Fruit fly (Drosophila melanogaster) whole organism, embryonic: ENCODE results near the gene Fgop2.

Experiments used
- Adf1 ChIP-seq: fragments of 200-800 bp; sonication (Bioruptor generic); IDR thresholded peaks from 2 replicates; pipeline ENCODE4 v1.3.6; 2022; ENCODE audit warnings: missing biosample characterization, missing genetic modification characterization
- Antp ChIP-seq: fragments of 200-800 bp; sonication (Bioruptor generic); optimal IDR thresholded peaks from 3 replicates; lab custom pipeline; 2016; ENCODE audit warnings: missing biosample characterization, missing genetic modification characterization
- B-H2 ChIP-seq: fragments of 200-800 bp; sonication (Bioruptor generic); optimal IDR thresholded peaks from 2 replicates; lab custom pipeline; 2018; ENCODE audit warnings: missing biosample characterization, mild to moderate bottlenecking, missing genetic modification characterization
- C15 ChIP-seq: fragments of 200-800 bp; sonication (Bioruptor generic); IDR thresholded peaks from 3 replicates; pipeline ENCODE4 v1.3.6; 2022; ENCODE audit warnings: missing biosample characterization, missing genetic modification characterization
- CG10979 ChIP-seq: fragments of 200-800 bp; sonication (Bioruptor generic); optimal IDR thresholded peaks from 2 replicates; lab custom pipeline; 2018; ENCODE audit warnings: missing biosample characterization, mild to moderate bottlenecking, missing genetic modification characterization, moderate library complexity
- CG12236 ChIP-seq: fragments of 200-800 bp; sonication (Bioruptor generic); optimal IDR thresholded peaks from 2 replicates; lab custom pipeline; 2016; ENCODE audit warnings: missing biosample characterization, missing genetic modification characterization
- CG12659 ChIP-seq: fragments of 200-800 bp; sonication (Bioruptor generic); optimal IDR thresholded peaks from 3 replicates; lab custom pipeline; 2017; ENCODE audit warnings: mild to moderate bottlenecking, missing biosample characterization, missing genetic modification reagents, missing genetic modification characterization
- CG15514 ChIP-seq: fragments of 200-800 bp; sonication (Bioruptor generic); optimal IDR thresholded peaks from 3 replicates; lab custom pipeline; 2017; ENCODE audit warnings: missing biosample characterization, missing genetic modification characterization, mild to moderate bottlenecking, moderate library complexity, missing genetic modification reagents
- CG1602 ChIP-seq: fragments of 200-800 bp; sonication (Bioruptor generic); optimal IDR thresholded peaks from 3 replicates; lab custom pipeline; 2016; ENCODE audit warnings: missing biosample characterization, missing genetic modification characterization
- CG1603 ChIP-seq: fragments of 200-800 bp; sonication (Bioruptor generic); optimal IDR thresholded peaks from 2 replicates; lab custom pipeline; 2019; ENCODE audit warnings: missing biosample characterization, mild to moderate bottlenecking, missing genetic modification characterization, moderate library complexity
- CG16813 ChIP-seq: fragments of 200-800 bp; sonication (Bioruptor generic); IDR thresholded peaks from 3 replicates; pipeline ENCODE4 v1.3.6; 2022; ENCODE audit warnings: missing biosample characterization, missing genetic modification characterization; ENCODE audit not compliant: partially characterized antibody
- CG17829 ChIP-seq: fragments of 200-800 bp; optimal IDR thresholded peaks from 2 replicates; lab custom pipeline; 2019; ENCODE audit warnings: missing biosample characterization, mild to moderate bottlenecking, missing genetic modification characterization, moderate library complexity
- CG18599 ChIP-seq: fragments of 200-800 bp; sonication (Bioruptor generic); optimal IDR thresholded peaks from 3 replicates; lab custom pipeline; 2017; ENCODE audit warnings: missing biosample characterization, missing genetic modification characterization, mild to moderate bottlenecking, moderate library complexity, missing genetic modification reagents
- CG2712 ChIP-seq: fragments of 200-800 bp; optimal IDR thresholded peaks from 3 replicates; lab custom pipeline; 2019; ENCODE audit warnings: missing biosample characterization, mild to moderate bottlenecking, missing genetic modification characterization, moderate library complexity
- CG34422 ChIP-seq: fragments of 200-800 bp; sonication (Bioruptor generic); IDR thresholded peaks from 3 replicates; pipeline ENCODE4 v1.3.6; 2022; ENCODE audit warnings: missing biosample characterization, missing genetic modification characterization
- CG3726 ChIP-seq: fragments of 200-800 bp; sonication (Bioruptor generic); IDR thresholded peaks from 3 replicates; pipeline ENCODE4, ENCODE4 v1.3.6; 2022; ENCODE audit warnings: missing biosample characterization, missing genetic modification characterization
- CG4282 ChIP-seq: fragments of 200-800 bp; sonication (Bioruptor generic); optimal IDR thresholded peaks from 2 replicates; lab custom pipeline; 2016; ENCODE audit warnings: missing biosample characterization, missing genetic modification characterization
- CG4328 ChIP-seq: fragments of 200-800 bp; sonication (Bioruptor generic); optimal IDR thresholded peaks from 3 replicates; lab custom pipeline; 2017; ENCODE audit warnings: missing biosample characterization, missing genetic modification reagents, missing genetic modification characterization
- CG4707 ChIP-seq: fragments of 200-800 bp; sonication (Bioruptor generic); optimal IDR thresholded peaks from 2 replicates; lab custom pipeline; 2018; ENCODE audit warnings: missing biosample characterization, mild to moderate bottlenecking, missing genetic modification characterization, moderate library complexity
- CG7786 ChIP-seq: fragments of 200-800 bp; sonication (Bioruptor generic); optimal IDR thresholded peaks from 2 replicates; lab custom pipeline; 2016; ENCODE audit warnings: missing biosample characterization, missing genetic modification characterization
- CG7963 ChIP-seq: fragments of 200-800 bp; sonication (Bioruptor generic); IDR thresholded peaks from 3 replicates; pipeline ENCODE4 v1.3.6; 2022; ENCODE audit warnings: missing biosample characterization, missing genetic modification characterization; ENCODE audit not compliant: partially characterized antibody
- CG7987 ChIP-seq: fragments of 200-800 bp; sonication (Bioruptor generic); optimal IDR thresholded peaks from 2 replicates; lab custom pipeline; 2018; ENCODE audit warnings: missing biosample characterization, mild to moderate bottlenecking, missing genetic modification characterization, moderate library complexity
- CG8924 ChIP-seq: fragments of 200-800 bp; optimal IDR thresholded peaks from 3 replicates; lab custom pipeline; 2019; ENCODE audit warnings: missing biosample characterization, mild to moderate bottlenecking, missing genetic modification characterization, moderate library complexity
- CHES-1-like ChIP-seq: fragments of 200-800 bp; sonication (Bioruptor generic); optimal IDR thresholded peaks from 2 replicates; lab custom pipeline; 2016; ENCODE audit warnings: missing biosample characterization, missing genetic modification characterization
- D ChIP-seq, 2 experiments: fragments of 200-800 bp in 1 of 2; fragments of >200 bp in 1 of 2; sonication (Bioruptor generic) in 1 of 2; optimal IDR thresholded peaks; 2 replicates in 1 of 2; 3 replicates in 1 of 2; lab custom pipeline; 2017; ENCODE audit warnings: mild to moderate bottlenecking in 1 of 2, missing biosample characterization in 1 of 2, missing genetic modification characterization in 1 of 2, missing genetic modification reagents in 1 of 2
- Dad ChIP-seq: fragments of 200-800 bp; sonication (Bioruptor generic); optimal IDR thresholded peaks from 3 replicates; lab custom pipeline; 2016; ENCODE audit warnings: missing biosample characterization, missing genetic modification characterization
- Dp ChIP-seq: fragments of 200-800 bp; sonication (Bioruptor generic); optimal IDR thresholded peaks from 2 replicates; lab custom pipeline; 2018; ENCODE audit warnings: missing biosample characterization, mild to moderate bottlenecking, missing genetic modification characterization, moderate library complexity
- Gsc ChIP-seq: fragments of 200-800 bp; sonication (Bioruptor generic); IDR thresholded peaks from 2 replicates; pipeline ENCODE4 v1.3.6; 2022; ENCODE audit warnings: missing biosample characterization, missing genetic modification characterization
- MBD-R2 ChIP-seq: fragments of 200-800 bp; sonication (Bioruptor generic); IDR thresholded peaks from 2 replicates; pipeline ENCODE4 v1.3.6; 2022; ENCODE audit warnings: missing biosample characterization, missing genetic modification characterization
- MTF-1 ChIP-seq: fragments of 200-800 bp; sonication (Bioruptor generic); optimal IDR thresholded peaks from 2 replicates; lab custom pipeline; 2018; ENCODE audit warnings: missing biosample characterization, mild to moderate bottlenecking, missing genetic modification characterization, borderline replicate concordance
- Scr ChIP-seq: fragments of 200-800 bp; sonication (Bioruptor generic); IDR thresholded peaks from 2 replicates; pipeline ENCODE4 v1.3.6; 2022; ENCODE audit warnings: missing biosample characterization, missing genetic modification characterization; ENCODE audit not compliant: partially characterized antibody
- Spps ChIP-seq: fragments of 200-800 bp; sonication (Bioruptor generic); optimal IDR thresholded peaks from 2 replicates; lab custom pipeline; 2018; ENCODE audit warnings: missing biosample characterization, mild to moderate bottlenecking, missing genetic modification characterization
- Sry-β ChIP-seq: fragments of 200-800 bp; sonication (Bioruptor generic); optimal IDR thresholded peaks from 2 replicates; lab custom pipeline; 2018; ENCODE audit warnings: missing biosample characterization, mild to moderate bottlenecking, missing genetic modification characterization, moderate library complexity
- Stat92E ChIP-seq, 3 experiments: fragments of >200 bp in 2 of 3; fragments of 200-800 bp in 1 of 3; sonication (Bioruptor generic) in 1 of 3; optimal IDR thresholded peaks; 2 replicates each; lab custom pipeline; 2017 to 2019; ENCODE audit warnings: missing biosample characterization in 3 of 3, missing genetic modification characterization in 3 of 3, mild to moderate bottlenecking in 1 of 3, moderate library complexity in 1 of 3
- amos ChIP-seq: fragments of 200-800 bp; sonication (Bioruptor generic); IDR thresholded peaks from 2 replicates; pipeline ENCODE4 v1.3.6; 2022; ENCODE audit warnings: missing biosample characterization, missing genetic modification characterization; ENCODE audit not compliant: partially characterized antibody
- az2 ChIP-seq: fragments of 200-800 bp; sonication (Bioruptor generic); optimal IDR thresholded peaks from 3 replicates; lab custom pipeline; 2016; ENCODE audit warnings: missing biosample characterization, missing genetic modification characterization
- bbx ChIP-seq: fragments of 200-800 bp; sonication (Bioruptor generic); IDR thresholded peaks from 2 replicates; pipeline ENCODE4 v1.3.6; 2022; ENCODE audit warnings: missing biosample characterization, missing genetic modification characterization; ENCODE audit not compliant: partially characterized antibody
- cg ChIP-seq: fragments of 200-800 bp; sonication (Bioruptor generic); optimal IDR thresholded peaks from 3 replicates; lab custom pipeline; 2019; ENCODE audit warnings: missing biosample characterization, mild to moderate bottlenecking, missing genetic modification characterization, moderate library complexity
- chif ChIP-seq, 2 experiments: fragments of 200-800 bp; sonication (Bioruptor generic); optimal IDR thresholded peaks; 3 replicates each; lab custom pipeline; 2016; ENCODE audit warnings: missing biosample characterization in 2 of 2, missing genetic modification characterization in 2 of 2
- chinmo ChIP-seq: fragments of 200-800 bp; sonication (Bioruptor generic); IDR thresholded peaks from 4 replicates; pipeline ENCODE4 v1.3.6; 2022; ENCODE audit warnings: missing biosample characterization, missing genetic modification characterization; ENCODE audit not compliant: partially characterized antibody
- chm ChIP-seq: fragments of 200-800 bp; sonication (Bioruptor generic); IDR thresholded peaks from 2 replicates; pipeline ENCODE4 v1.3.6; 2022; ENCODE audit warnings: missing biosample characterization, missing genetic modification characterization
- chn ChIP-seq: fragments of 200-800 bp; sonication (Bioruptor generic); optimal IDR thresholded peaks from 2 replicates; lab custom pipeline; 2016; ENCODE audit warnings: missing biosample characterization, missing genetic modification characterization
- disco-r ChIP-seq: fragments of 200-800 bp; sonication (Bioruptor generic); optimal IDR thresholded peaks from 2 replicates; lab custom pipeline; 2016; ENCODE audit warnings: missing biosample characterization, missing genetic modification characterization
- lbe ChIP-seq: fragments of 200-800 bp; sonication (Bioruptor generic); optimal IDR thresholded peaks from 2 replicates; lab custom pipeline; 2016; ENCODE audit warnings: missing biosample characterization, mild to moderate bottlenecking, missing genetic modification characterization
- pb ChIP-seq: fragments of 200-800 bp; sonication (Bioruptor generic); optimal IDR thresholded peaks from 3 replicates; lab custom pipeline; 2016; ENCODE audit warnings: missing biosample characterization, missing genetic modification characterization
- stwl ChIP-seq: fragments of 200-800 bp; sonication (Bioruptor generic); optimal IDR thresholded peaks from 3 replicates; lab custom pipeline; 2018; ENCODE audit warnings: missing biosample characterization, mild to moderate bottlenecking, missing genetic modification characterization, moderate library complexity
- trem ChIP-seq: fragments of 200-800 bp; optimal IDR thresholded peaks from 3 replicates; lab custom pipeline; 2019; ENCODE audit warnings: missing biosample characterization, mild to moderate bottlenecking, missing genetic modification characterization, moderate library complexity
- yki ChIP-seq: fragments of >200 bp; optimal IDR thresholded peaks from 3 replicates; lab custom pipeline; 2018
- zfh1 ChIP-seq: fragments of 200-800 bp; sonication (Bioruptor generic); IDR thresholded peaks from 3 replicates; pipeline ENCODE4 v1.3.6; 2022; ENCODE audit warnings: missing biosample characterization, missing genetic modification characterization

Gene Fgop2

DNA sequence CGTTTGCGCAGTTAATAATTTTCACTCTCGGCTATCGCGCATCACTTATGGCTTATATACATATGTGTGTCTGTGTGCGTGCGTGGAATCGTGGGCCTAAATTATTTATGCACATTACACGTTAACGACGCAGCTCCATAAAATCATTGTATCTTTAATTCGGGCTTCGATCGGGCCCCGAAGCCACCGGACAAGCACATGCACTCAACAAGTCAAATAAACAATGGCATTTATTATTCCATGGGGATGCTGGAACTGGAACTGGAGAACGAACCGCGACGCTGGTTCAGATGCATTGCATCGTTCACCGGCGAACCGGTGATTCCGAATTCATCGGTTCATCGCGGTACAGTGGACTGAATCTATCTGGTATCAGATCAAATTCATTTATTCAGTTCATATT is 3.5 kb upstream of the Fgop2 start, which contains the start of gene ihog (continued):
- peak; percentile 47 for TF ChIP-seq CG1603 (tag; lab: Kevin White, UChicago)
- TF ChIP-seq CG17829 (tag; lab: Kevin White, UChicago): peak; percentile 12
- TF ChIP-seq CHES-1-like (GFP tag; lab: Kevin White, UChicago): no peak
- TF ChIP-seq stwl (tag; lab: Kevin White, UChicago): peak; percentile 21
- TF ChIP-seq CG34422 (GFP tag; lab: Robert Waterston, UW): peak; percentile 35; the same call in 1 of the 3 replicates
- TF ChIP-seq lbe (GFP tag; lab: Kevin White, UChicago): no peak
- TF ChIP-seq C15 (GFP tag; lab: Robert Waterston, UW): no peak
- TF ChIP-seq pb (GFP tag; lab: Kevin White, UChicago): no peak
- peak; percentile 72 for TF ChIP-seq Sry-β (GFP tag; lab: Kevin White, UChicago)
- no peak for TF ChIP-seq Stat92E (GFP tag; optimal IDR thresholded peaks at IDR 0.05; lab: Kevin White, UChicago)
- peak; percentile 72 for TF ChIP-seq amos
- TF ChIP-seq Scr (GFP tag; lab: Robert Waterston, UW): peak; percentile 47; the same call in 1 of the 2 replicates
- TF ChIP-seq chm: peak; percentile 15; the same call in 1 of the 2 replicates
- no peak for TF ChIP-seq Antp (GFP tag; lab: Kevin White, UChicago)
- TF ChIP-seq CG7786: no peak
- peak; percentile 51; the same call in 1 of the 3 replicates for TF ChIP-seq CG7963
- peak; percentile 37 for TF ChIP-seq CG2712
- TF ChIP-seq MTF-1 (GFP tag; lab: Kevin White, UChicago): no peak
- peak; percentile 22 for TF ChIP-seq B-H2 (GFP tag; lab: Kevin White, UChicago)
- peak; percentile 100 for TF ChIP-seq CG15514 (GFP tag; lab: Kevin White, UChicago)
- TF ChIP-seq bbx: peak; percentile 72
- peak; percentile 24; the same call in 1 of the 3 replicates for TF ChIP-seq CG16813 (GFP tag; lab: Robert Waterston, UW)
- peak; percentile 68; the same call in 1 of the 2 replicates for TF ChIP-seq MBD-R2 (GFP tag; lab: Robert Waterston, UW)
- TF ChIP-seq az2 (GFP tag; lab: Kevin White, UChicago): no peak
- TF ChIP-seq chn (GFP tag; lab: Kevin White, UChicago): no peak
- no peak for TF ChIP-seq CG7987 (GFP tag; lab: Kevin White, UChicago)
- TF ChIP-seq disco-r (GFP tag; lab: Kevin White, UChicago): no peak
- peak; percentile 23 for TF ChIP-seq Dp
- peak; percentile 17 for TF ChIP-seq CG4282 (GFP tag; lab: Kevin White, UChicago)
- TF ChIP-seq CG8924 (tag; lab: Kevin White, UChicago): peak; percentile 61
- no peak for TF ChIP-seq Gsc (GFP tag; lab: Robert Waterston, UW)
- TF ChIP-seq chif (GFP tag; optimal IDR thresholded peaks at IDR 0.05; lab: Kevin White, UChicago): no peak
- TF ChIP-seq CG12659 (GFP tag; lab: Kevin White, UChicago): peak; percentile 31
- no peak for TF ChIP-seq CG18599
- no peak for TF ChIP-seq zfh1 (GFP tag; lab: Robert Waterston, UW)
- TF ChIP-seq CG12236 (GFP tag; lab: Kevin White, UChicago): peak; percentile 6
- peak; percentile 52; the same call in 1 of the 2 replicates for TF ChIP-seq Adf1 (GFP tag; lab: Robert Waterston, UW)
- no peak for TF ChIP-seq CG1602
- TF ChIP-seq CG4328: no peak
- no peak for TF ChIP-seq Dad (GFP tag; lab: Kevin White, UChicago)
- peak; percentile 99 for TF ChIP-seq chinmo (GFP tag; lab: Robert Waterston, UW)
- TF ChIP-seq yki (lab: Kevin White, UChicago): no peak
- peak; percentile 40 for TF ChIP-seq D (optimal IDR thresholded peaks at IDR 0.05; lab: Kevin White, UChicago)
- TF ChIP-seq D (GFP tag; optimal IDR thresholded peaks at IDR 0.05; lab: Kevin White, UChicago): no peak
- peak; percentile 87 for TF ChIP-seq CG4707 (GFP tag; lab: Kevin White, UChicago)
- no peak for TF ChIP-seq Spps
- peak; percentile 79 for TF ChIP-seq cg (GFP tag; lab: Kevin White, UChicago)
- peak; percentile 14 for TF ChIP-seq CG10979 (tag; lab: Kevin White, UChicago)
- TF ChIP-seq CG3726 (GFP tag; lab: Robert Waterston, UW): no peak
- peak; percentile 32 for TF ChIP-seq trem (tag; lab: Kevin White, UChicago)
